Fruit fly (Drosophila melanogaster) whole organism, embryonic: ENCODE measurements around the gene unc-45.

Experiments used
- Awh ChIP-seq: fragments of 200-800 bp; sonication (Bioruptor generic); IDR thresholded peaks from 2 replicates; pipeline ENCODE4, ENCODE4 v1.3.6; 2022; ENCODE audit warnings: missing biosample characterization, missing genetic modification characterization
- CG11696 ChIP-seq: fragments of 200-800 bp; sonication (Bioruptor generic); IDR thresholded peaks from 2 replicates; pipeline ENCODE4 v1.3.6; 2022; ENCODE audit warnings: missing biosample characterization, missing genetic modification characterization
- CG12071 ChIP-seq: fragments of 200-800 bp; sonication (Bioruptor generic); optimal IDR thresholded peaks from 3 replicates; lab custom pipeline; 2018; ENCODE audit warnings: missing biosample characterization, mild to moderate bottlenecking, missing genetic modification characterization
- CG12219 ChIP-seq: fragments of 200-800 bp; sonication (Bioruptor generic); optimal IDR thresholded peaks from 3 replicates; lab custom pipeline; 2018; ENCODE audit warnings: missing biosample characterization, mild to moderate bottlenecking, missing genetic modification characterization
- CG13424 ChIP-seq: fragments of 200-800 bp; sonication (Bioruptor generic); optimal IDR thresholded peaks from 2 replicates; lab custom pipeline; 2019; ENCODE audit warnings: missing biosample characterization, mild to moderate bottlenecking, missing genetic modification characterization, moderate library complexity
- CG13894 ChIP-seq: fragments of 200-800 bp; sonication (Bioruptor generic); optimal IDR thresholded peaks from 3 replicates; lab custom pipeline; 2018; ENCODE audit warnings: missing biosample characterization, mild to moderate bottlenecking, missing genetic modification characterization, moderate library complexity
- CG14050 ChIP-seq: fragments of 200-800 bp; sonication (Bioruptor generic); IDR thresholded peaks from 3 replicates; pipeline ENCODE4 v1.3.6; 2022; ENCODE audit warnings: missing biosample characterization, missing genetic modification characterization
- CG15479 ChIP-seq: fragments of 200-800 bp; sonication (Bioruptor generic); optimal IDR thresholded peaks from 3 replicates; lab custom pipeline; 2019; ENCODE audit warnings: missing biosample characterization, mild to moderate bottlenecking, missing genetic modification characterization, moderate library complexity
- CG17328 ChIP-seq: fragments of 200-800 bp; sonication (Bioruptor generic); IDR thresholded peaks from 2 replicates; pipeline ENCODE4 v1.3.6; 2022; ENCODE audit warnings: missing biosample characterization, missing genetic modification characterization
- CG18011 ChIP-seq: fragments of 200-800 bp; sonication (Bioruptor generic); optimal IDR thresholded peaks from 2 replicates; lab custom pipeline; 2017; ENCODE audit warnings: missing biosample characterization, missing genetic modification characterization, mild to moderate bottlenecking, moderate library complexity, missing genotype
- CG34422 ChIP-seq: fragments of 200-800 bp; sonication (Bioruptor generic); IDR thresholded peaks from 3 replicates; pipeline ENCODE4 v1.3.6; 2022; ENCODE audit warnings: missing biosample characterization, missing genetic modification characterization
- CG5953 ChIP-seq: fragments of 200-800 bp; sonication (Bioruptor generic); IDR thresholded peaks from 2 replicates; pipeline ENCODE4 v1.3.6; 2022; ENCODE audit warnings: missing biosample characterization, missing genetic modification characterization
- CG6254 ChIP-seq: fragments of 200-800 bp; sonication (Bioruptor generic); optimal IDR thresholded peaks from 3 replicates; lab custom pipeline; 2017; ENCODE audit warnings: mild to moderate bottlenecking, missing biosample characterization, missing genetic modification reagents, missing genetic modification characterization
- CG7556 ChIP-seq: fragments of 200-800 bp; sonication (Bioruptor generic); optimal IDR thresholded peaks from 2 replicates; lab custom pipeline; 2017; ENCODE audit warnings: missing biosample characterization, mild to moderate bottlenecking, missing genetic modification characterization
- D ChIP-seq, 2 experiments: fragments of 200-800 bp in 1 of 2; fragments of >200 bp in 1 of 2; sonication (Bioruptor generic) in 1 of 2; optimal IDR thresholded peaks; 2 replicates in 1 of 2; 3 replicates in 1 of 2; lab custom pipeline; 2017; ENCODE audit warnings: mild to moderate bottlenecking in 1 of 2, missing biosample characterization in 1 of 2, missing genetic modification characterization in 1 of 2, missing genetic modification reagents in 1 of 2
- D19B ChIP-seq: fragments of 200-800 bp; sonication (Bioruptor generic); optimal IDR thresholded peaks from 2 replicates; lab custom pipeline; 2017; ENCODE audit warnings: missing biosample characterization, mild to moderate bottlenecking, missing genetic modification characterization
- Dbx ChIP-seq: fragments of 200-800 bp; sonication (Bioruptor generic); IDR thresholded peaks from 3 replicates; pipeline ENCODE4 v1.3.6; 2022; ENCODE audit warnings: missing biosample characterization, missing genetic modification characterization
- Dfd ChIP-seq, 2 experiments: fragments of >200 bp; optimal IDR thresholded peaks; 2 replicates each; lab custom pipeline; 2017; ENCODE audit warnings: missing biosample characterization in 2 of 2, missing genetic modification characterization in 2 of 2
- Doc2 ChIP-seq: fragments of 200-800 bp; sonication (Bioruptor generic); IDR thresholded peaks from 2 replicates; pipeline ENCODE4 v1.3.6; 2022; ENCODE audit warnings: missing biosample characterization, missing genetic modification characterization
- HLH3B ChIP-seq: fragments of 200-800 bp; sonication (Bioruptor generic); IDR thresholded peaks from 2 replicates; pipeline ENCODE4 v1.3.6; 2022; ENCODE audit warnings: missing biosample characterization, missing genetic modification characterization
- Hey ChIP-seq: fragments of 200-800 bp; sonication (Bioruptor generic); optimal IDR thresholded peaks from 3 replicates; lab custom pipeline; 2018; ENCODE audit warnings: missing biosample characterization, mild to moderate bottlenecking, missing genetic modification characterization
- HmgD ChIP-seq: fragments of 200-800 bp; sonication (Bioruptor generic); optimal IDR thresholded peaks from 3 replicates; lab custom pipeline; 2016; ENCODE audit warnings: missing biosample characterization, missing genetic modification characterization
- Hmx ChIP-seq: fragments of 200-800 bp; sonication (Bioruptor generic); optimal IDR thresholded peaks from 2 replicates; lab custom pipeline; 2016; ENCODE audit warnings: missing biosample characterization, missing genetic modification characterization
- MESR4 ChIP-seq: fragments of 200-800 bp; sonication (Bioruptor generic); optimal IDR thresholded peaks from 2 replicates; lab custom pipeline; 2018; ENCODE audit warnings: missing biosample characterization, mild to moderate bottlenecking, missing genetic modification characterization, moderate library complexity
- Poxn ChIP-seq: fragments of 200-800 bp; sonication (Bioruptor generic); IDR thresholded peaks from 2 replicates; pipeline ENCODE4 v1.3.6; 2022; ENCODE audit warnings: missing biosample characterization, missing genetic modification characterization
- TFAM ChIP-seq: fragments of 200-800 bp; sonication (Bioruptor generic); optimal IDR thresholded peaks from 2 replicates; lab custom pipeline; 2017; ENCODE audit warnings: missing biosample characterization, missing genetic modification characterization, inconsistent platforms
- Vsx1 ChIP-seq: fragments of 200-800 bp; sonication (Bioruptor generic); optimal IDR thresholded peaks from 2 replicates; lab custom pipeline; 2017; ENCODE audit warnings: missing biosample characterization, mild to moderate bottlenecking, missing genetic modification characterization, missing genetic modification reagents
- ap ChIP-seq: fragments of 200-800 bp; sonication (Bioruptor generic); IDR thresholded peaks from 2 replicates; pipeline ENCODE4 v1.3.6; 2022; ENCODE audit warnings: missing biosample characterization, missing genetic modification characterization
- bbx ChIP-seq: fragments of 200-800 bp; sonication (Bioruptor generic); IDR thresholded peaks from 2 replicates; pipeline ENCODE4 v1.3.6; 2022; ENCODE audit warnings: missing biosample characterization, missing genetic modification characterization; ENCODE audit not compliant: partially characterized antibody
- br ChIP-seq: fragments of >200 bp; optimal IDR thresholded peaks from 2 replicates; lab custom pipeline; 2017
- cato ChIP-seq: fragments of 200-800 bp; sonication (Bioruptor generic); optimal IDR thresholded peaks from 2 replicates; lab custom pipeline; 2016; ENCODE audit warnings: missing biosample characterization, missing genetic modification characterization, borderline replicate concordance
- chinmo ChIP-seq: fragments of 200-800 bp; sonication (Bioruptor generic); IDR thresholded peaks from 4 replicates; pipeline ENCODE4 v1.3.6; 2022; ENCODE audit warnings: missing biosample characterization, missing genetic modification characterization; ENCODE audit not compliant: partially characterized antibody
- ci ChIP-seq: fragments of 200-800 bp; sonication (Bioruptor generic); IDR thresholded peaks from 3 replicates; pipeline ENCODE4 v1.3.6; 2022; ENCODE audit warnings: missing biosample characterization, missing genetic modification characterization
- dimm ChIP-seq: fragments of 200-800 bp; sonication (Bioruptor generic); IDR thresholded peaks from 2 replicates; pipeline ENCODE4 v1.3.6; 2022; ENCODE audit warnings: missing biosample characterization, missing genetic modification characterization
- fru ChIP-seq: fragments of >200 bp; optimal IDR thresholded peaks from 2 replicates; lab custom pipeline; 2017
- ftz-f1 ChIP-seq: fragments of 200-800 bp; sonication (Bioruptor generic); optimal IDR thresholded peaks from 2 replicates; lab custom pipeline; 2016; ENCODE audit warnings: missing biosample characterization, missing genetic modification characterization
- gce ChIP-seq: fragments of 200-800 bp; sonication (Bioruptor generic); IDR thresholded peaks from 3 replicates; pipeline ENCODE4 v1.3.6; 2022; ENCODE audit warnings: missing biosample characterization, missing genetic modification characterization
- gt ChIP-seq: fragments of 200-800 bp; sonication (Bioruptor generic); IDR thresholded peaks from 2 replicates; pipeline ENCODE4 v1.3.6; 2022; ENCODE audit warnings: missing biosample characterization, missing genetic modification characterization
- hb ChIP-seq: fragments of 200-800 bp; sonication (Bioruptor generic); IDR thresholded peaks from 3 replicates; pipeline ENCODE4 v1.3.6; 2022; ENCODE audit warnings: missing biosample characterization, missing genetic modification characterization; ENCODE audit not compliant: partially characterized antibody
- lmd ChIP-seq: fragments of 200-800 bp; sonication (Bioruptor generic); IDR thresholded peaks from 2 replicates; pipeline ENCODE4 v1.3.6; 2022; ENCODE audit warnings: missing biosample characterization, missing genetic modification characterization
- nerfin-1 ChIP-seq: fragments of 200-800 bp; sonication (Bioruptor generic); optimal IDR thresholded peaks from 3 replicates; lab custom pipeline; 2019; ENCODE audit warnings: missing biosample characterization, mild to moderate bottlenecking, missing genetic modification characterization, moderate library complexity
- nmo ChIP-seq: fragments of 200-800 bp; sonication (Bioruptor generic); optimal IDR thresholded peaks from 2 replicates; lab custom pipeline; 2018; ENCODE audit warnings: missing biosample characterization, mild to moderate bottlenecking, missing genetic modification characterization, moderate library complexity
- nom ChIP-seq: fragments of 200-800 bp; sonication (Bioruptor generic); optimal IDR thresholded peaks from 2 replicates; lab custom pipeline; 2017; ENCODE audit warnings: missing biosample characterization, missing genetic modification characterization, mild to moderate bottlenecking, moderate library complexity, missing genetic modification reagents
- repo ChIP-seq: fragments of 200-800 bp; sonication (Bioruptor generic); optimal IDR thresholded peaks from 2 replicates; lab custom pipeline; 2016; ENCODE audit warnings: missing biosample characterization, missing genetic modification characterization
- rib ChIP-seq: fragments of 200-800 bp; sonication (Bioruptor generic); IDR thresholded peaks from 2 replicates; pipeline ENCODE4 v1.3.6; 2022; ENCODE audit warnings: missing biosample characterization, missing genetic modification characterization
- ro ChIP-seq: fragments of 200-800 bp; sonication (Bioruptor generic); IDR thresholded peaks from 2 replicates; pipeline ENCODE4 v1.3.6; 2022; ENCODE audit warnings: missing biosample characterization, missing genetic modification characterization
- schlank ChIP-seq: fragments of 200-800 bp; sonication (Bioruptor generic); optimal IDR thresholded peaks from 2 replicates; lab custom pipeline; 2018; ENCODE audit warnings: missing biosample characterization, mild to moderate bottlenecking, missing genetic modification characterization
- ssp ChIP-seq: fragments of 200-800 bp; sonication (Bioruptor generic); IDR thresholded peaks from 2 replicates; pipeline ENCODE4 v1.3.6; 2022; ENCODE audit warnings: missing biosample characterization, missing genetic modification characterization
- trem ChIP-seq: fragments of 200-800 bp; optimal IDR thresholded peaks from 3 replicates; lab custom pipeline; 2019; ENCODE audit warnings: missing biosample characterization, mild to moderate bottlenecking, missing genetic modification characterization, moderate library complexity
- z ChIP-seq: fragments of 200-800 bp; sonication (Bioruptor generic); IDR thresholded peaks from 3 replicates; pipeline ENCODE4 v1.3.6; 2022; ENCODE audit warnings: missing biosample characterization, missing genetic modification characterization

unc-45 gene

DNA sequence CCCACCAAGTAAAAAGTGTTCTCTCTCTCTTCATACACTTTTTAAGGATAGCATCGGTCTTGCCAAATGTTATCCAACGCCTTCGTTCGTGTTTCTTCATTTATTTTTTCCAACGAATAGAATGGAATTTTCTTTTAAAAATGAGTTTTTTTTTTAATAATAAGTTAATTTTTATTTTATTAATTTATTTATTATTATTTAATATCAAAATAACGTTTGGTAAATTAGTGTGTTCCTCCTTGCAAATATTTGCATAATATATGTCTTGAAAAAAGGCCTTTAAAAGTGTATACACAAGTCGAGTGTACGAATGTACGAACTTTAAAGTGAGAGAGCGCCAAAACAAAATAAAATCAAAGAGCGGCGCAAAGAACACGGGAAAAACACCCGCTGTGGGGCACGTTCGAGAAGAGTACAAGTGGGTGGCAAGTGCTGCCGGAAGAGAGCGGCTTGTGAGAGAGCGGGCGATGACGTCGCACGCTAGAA lies 5.9 kb upstream of the unc-45 start (continued):
- TF ChIP-seq D19B (GFP tag; lab: Kevin White, UChicago) (peak; percentile 19), Dfd (GFP tag; optimal IDR thresholded peaks at IDR 0.05; lab: Kevin White, UChicago) (no peak), HmgD (GFP tag; lab: Kevin White, UChicago) (no peak), cato (peak; percentile 77), Hmx (no peak), CG13894 (tag; lab: Kevin White, UChicago) (peak; percentile 40), ci (GFP tag; lab: Robert Waterston, UW) (peak; percentile 56; the same call in 1 of the 3 replicates), Hey (tag; lab: Kevin White, UChicago) (no peak), CG12219 (peak; percentile 62), CG17328 (GFP tag; lab: Robert Waterston, UW) (peak; percentile 66), fru (lab: Kevin White, UChicago) (no peak), ap (GFP tag; lab: Robert Waterston, UW) (peak; percentile 56), gt (GFP tag; lab: Robert Waterston, UW) (no peak), schlank (tag; lab: Kevin White, UChicago) (peak; percentile 48), nerfin-1 (peak; percentile 61), CG11696 (peak; percentile 35; the same call in 1 of the 2 replicates), Dbx (GFP tag; lab: Robert Waterston, UW) (0 out of 3 replicates have a peak, but pooled peaks have one; percentile 14), Doc2 (GFP tag; lab: Robert Waterston, UW) (no peak), ftz-f1 (GFP tag; lab: Kevin White, UChicago) (no peak), z (GFP tag; lab: Robert Waterston, UW) (no peak), lmd (GFP tag; lab: Robert Waterston, UW) (peak; percentile 80), CG6254 (GFP tag; lab: Kevin White, UChicago) (peak; percentile 76), hb (GFP tag; lab: Robert Waterston, UW) (no peak), br (lab: Kevin White, UChicago) (no peak), nmo (peak; percentile 92), D (optimal IDR thresholded peaks at IDR 0.05; lab: Kevin White, UChicago) (no peak), D (GFP tag; optimal IDR thresholded peaks at IDR 0.05; lab: Kevin White, UChicago) (peak; percentile 82), bbx (GFP tag; lab: Robert Waterston, UW) (no peak), Awh (GFP tag; lab: Robert Waterston, UW) (peak; percentile 61), chinmo (GFP tag; lab: Robert Waterston, UW) (peak; percentile 74; the same call in 2 of the 4 replicates), Poxn (peak; percentile 25; the same call in 1 of the 2 replicates), trem (tag; lab: Kevin White, UChicago) (peak; percentile 71), dimm (GFP tag; lab: Robert Waterston, UW) (no peak; the same call in 1 of the 2 replicates), CG15479 (no peak), gce (GFP tag; lab: Robert Waterston, UW) (0 out of 3 replicates have a peak, but pooled peaks have one; percentile 39), CG5953 (peak; percentile 67), MESR4 (GFP tag; lab: Kevin White, UChicago) (no peak), CG13424 (peak; percentile 96), CG12071 (no peak), CG7556 (GFP tag; lab: Kevin White, UChicago) (peak; percentile 98), CG34422 (GFP tag; lab: Robert Waterston, UW) (0 out of 3 replicates have a peak, but pooled peaks have one; percentile 7), ssp (GFP tag; lab: Robert Waterston, UW) (no peak; the same call in none of the 2 replicates), rib (GFP tag; lab: Robert Waterston, UW) (no peak), ro (GFP tag; lab: Robert Waterston, UW) (0 out of 2 replicates have a peak, but pooled peaks have one; percentile 26), nom (GFP tag; lab: Kevin White, UChicago) (peak; percentile 87), CG18011 (GFP tag; lab: Kevin White, UChicago) (peak; percentile 40), TFAM (GFP tag; lab: Kevin White, UChicago) (no peak), CG14050 (peak; percentile 53; the same call in 1 of the 3 replicates), HLH3B (GFP tag; lab: Robert Waterston, UW) (peak; percentile 70), repo (GFP tag; lab: Kevin White, UChicago) (no peak), Vsx1 (GFP tag; lab: Kevin White, UChicago) (no peak)
